Worm (Caenorhabditis elegans): ENCODE data around the gene W04G3.7.

- TF ChIP-seq nhr-237 (tag; optimal IDR thresholded peaks at IDR 0.05) (peak; percentile 9), sptf-1 (tag; optimal IDR thresholded peaks at IDR 0.05) (peak; percentile 86), nhr-12 (tag; optimal IDR thresholded peaks at IDR 0.05) (peak; percentile 6), elt-3 (tag; optimal IDR thresholded peaks at IDR 0.05) (no peak), unc-62 (GFP tag; optimal IDR thresholded peaks at IDR 0.05) (no peak), sem-2 (GFP tag; optimal IDR thresholded peaks at IDR 0.05) (peak; percentile 73), mab-5 (tag; optimal IDR thresholded peaks at IDR 0.05) (no peak), lin-13 (tag; optimal IDR thresholded peaks at IDR 0.05) (peak; percentile 64)
Observed at ce11 chrX:11095480-11095879, 10.4 kb upstream of the W04G3.7 start.
